Worm (Caenorhabditis elegans) whole organism, young adult: ENCODE results near the gene math-14.
"Not testable (repeated sequence)": the region's sequence is repeated elsewhere in the genome, so short reads cannot be mapped to it uniquely, and the experiment has no call there.

ENCODE experiments used
- C17E4.6 ChIP-seq: fragments of 200-800 bp; sonication (Bioruptor generic); IDR thresholded peaks from 2 replicates; pipeline ENCODE4 v1.3.6; 2022; ENCODE audit warnings: missing genetic modification reagents, missing genetic modification characterization, missing compliant biosample characterization
- D2030.7 ChIP-seq: fragments of 200-800 bp; sonication (Bioruptor generic); IDR thresholded peaks from 2 replicates; pipeline ENCODE4 v1.3.6; 2022; ENCODE audit warnings: missing genetic modification reagents, missing genetic modification characterization, missing compliant biosample characterization
- F52B5.7 ChIP-seq: sonication (generic microtip); optimal IDR thresholded peaks from 2 replicates; lab custom pipeline; 2016; ENCODE audit warnings: mild to moderate bottlenecking, missing genetic modification characterization, missing compliant biosample characterization
- Y56A3A.18 ChIP-seq: fragments of 200-800 bp; sonication (Bioruptor generic); IDR thresholded peaks from 2 replicates; pipeline ENCODE4 v1.3.6; 2022; ENCODE audit warnings: missing genetic modification reagents, missing genetic modification characterization, missing compliant biosample characterization
- Y67H2A.10 ChIP-seq: fragments of 200-800 bp; sonication (Bioruptor generic); conservative IDR thresholded peaks from 2 replicates; pipeline ENCODE4 v1.3.6; 2022; ENCODE audit warnings: missing genetic modification reagents, missing genetic modification characterization, missing compliant biosample characterization
- Y95B8A.8 ChIP-seq: fragments of 200-800 bp; sonication (Bioruptor generic); IDR thresholded peaks from 2 replicates; pipeline ENCODE4 v1.3.6; 2022; ENCODE audit warnings: missing genetic modification reagents, missing genetic modification characterization, missing compliant biosample characterization
- aptf-3 ChIP-seq: fragments of 200-800 bp; sonication (Bioruptor generic); IDR thresholded peaks from 2 replicates; pipeline ENCODE4 v1.3.6; 2022; ENCODE audit warnings: missing genetic modification characterization, missing compliant biosample characterization
- attf-3 ChIP-seq: fragments of 200-800 bp; sonication (Bioruptor generic); conservative IDR thresholded peaks from 2 replicates; pipeline ENCODE4 v1.3.6; 2022; ENCODE audit warnings: missing genetic modification reagents, missing genetic modification characterization, missing compliant biosample characterization
- ceh-40 ChIP-seq: fragments of 200-800 bp; sonication (Bioruptor generic); IDR thresholded peaks from 2 replicates; pipeline ENCODE4 v1.3.6; 2022; ENCODE audit warnings: missing genetic modification characterization, missing compliant biosample characterization
- ceh-79 ChIP-seq: sonication (generic microtip); optimal IDR thresholded peaks from 2 replicates; lab custom pipeline; 2017; ENCODE audit warnings: mild to moderate bottlenecking, missing genetic modification characterization, missing compliant biosample characterization
- chd-7 ChIP-seq: sonication (generic microtip); optimal IDR thresholded peaks from 2 replicates; lab custom pipeline; 2016; ENCODE audit warnings: mild to moderate bottlenecking, missing genetic modification characterization, moderate library complexity, missing compliant biosample characterization
- dpff-1 ChIP-seq: sonication (generic microtip); optimal IDR thresholded peaks from 2 replicates; lab custom pipeline; 2017; ENCODE audit warnings: mild to moderate bottlenecking, missing genetic modification characterization, missing compliant biosample characterization
- dpl-1 ChIP-seq: fragments of 150-350 bp; optimal IDR thresholded peaks from 2 replicates; lab custom pipeline; 2014; ENCODE audit warnings: missing biosample characterization, missing genetic modification reagents, missing genetic modification characterization
- egl-44 ChIP-seq: fragments of 200-800 bp; sonication (Bioruptor generic); IDR thresholded peaks from 2 replicates; pipeline ENCODE4 v1.3.6; 2022; ENCODE audit warnings: missing genetic modification reagents, missing genetic modification characterization, missing compliant biosample characterization
- egrh-3 ChIP-seq: fragments of 200-800 bp; sonication (Bioruptor generic); IDR thresholded peaks from 2 replicates; pipeline ENCODE4 v1.3.6; 2022; ENCODE audit warnings: missing genetic modification reagents, missing genetic modification characterization, missing compliant biosample characterization
- ets-4 ChIP-seq: fragments of 200-800 bp; sonication (Bioruptor generic); optimal IDR thresholded peaks from 2 replicates; lab custom pipeline; 2018; ENCODE audit warnings: mild to moderate bottlenecking, missing genetic modification characterization, missing compliant biosample characterization
- hmg-1.2 ChIP-seq: fragments of 200-800 bp; sonication (Bioruptor generic); IDR thresholded peaks from 2 replicates; pipeline ENCODE4 v1.3.6; 2022; ENCODE audit warnings: missing genetic modification reagents, missing genetic modification characterization, missing compliant biosample characterization
- lag-1 ChIP-seq: fragments of 200-800 bp; sonication (Bioruptor generic); IDR thresholded peaks from 2 replicates; pipeline ENCODE4 v1.3.6; 2022; ENCODE audit warnings: missing genetic modification reagents, missing genetic modification characterization, missing compliant biosample characterization
- lin-26 ChIP-seq: fragments of 200-800 bp; sonication (Bioruptor generic); IDR thresholded peaks from 2 replicates; pipeline ENCODE4 v1.3.6; 2022; ENCODE audit warnings: missing genetic modification reagents, missing genetic modification characterization, missing compliant biosample characterization
- lin-54 ChIP-seq: fragments of 200-800 bp; sonication (Bioruptor generic); optimal IDR thresholded peaks from 2 replicates; lab custom pipeline; 2018; ENCODE audit warnings: mild to moderate bottlenecking, missing genetic modification characterization, missing compliant biosample characterization
- mcd-1 ChIP-seq: fragments of 200-800 bp; sonication (Bioruptor generic); IDR thresholded peaks from 2 replicates; pipeline ENCODE4 v1.3.6; 2022; ENCODE audit warnings: missing genetic modification reagents, missing genetic modification characterization, missing compliant biosample characterization
- nfya-1 ChIP-seq: sonication (generic microtip); optimal IDR thresholded peaks from 2 replicates; lab custom pipeline; 2017; ENCODE audit warnings: antibody characterized with exemption, missing compliant biosample characterization, missing genetic modification characterization, borderline replicate concordance; ENCODE audit not compliant: insufficient read depth
- nfya-2 ChIP-seq: fragments of 200-800 bp; sonication (Bioruptor generic); IDR thresholded peaks from 2 replicates; pipeline ENCODE4 v1.3.6; 2022; ENCODE audit warnings: missing genetic modification reagents, missing genetic modification characterization, missing compliant biosample characterization
- nhr-27 ChIP-seq: fragments of 200-800 bp; sonication (Bioruptor generic); optimal IDR thresholded peaks from 2 replicates; lab custom pipeline; 2018; ENCODE audit warnings: mild to moderate bottlenecking, missing genetic modification characterization, moderate library complexity, missing compliant biosample characterization
- nhr-90 ChIP-seq: sonication (generic microtip); optimal IDR thresholded peaks from 2 replicates; lab custom pipeline; 2016; ENCODE audit warnings: missing genotype, mild to moderate bottlenecking, missing genetic modification characterization, missing compliant biosample characterization
- rec-8 ChIP-seq, 2 experiments: sonication (generic microtip); optimal IDR thresholded peaks; 2 replicates each; lab custom pipeline; 2016; ENCODE audit warnings: mild to moderate bottlenecking in 2 of 2, missing genetic modification characterization in 2 of 2, missing genetic modification reagents in 2 of 2, missing genotype in 2 of 2, missing biosample characterization in 1 of 2, missing compliant biosample characterization in 1 of 2, moderate library complexity in 1 of 2
- snpc-1.1 ChIP-seq: sonication (generic microtip); optimal IDR thresholded peaks from 2 replicates; lab custom pipeline; 2017; ENCODE audit warnings: missing genetic modification characterization, mild to moderate bottlenecking, missing compliant biosample characterization, antibody characterized with exemption, moderate library complexity, missing genotype, missing genetic modification reagents; ENCODE audit not compliant: insufficient read depth
- snpc-1.3 ChIP-seq: sonication (generic microtip); optimal IDR thresholded peaks from 2 replicates; lab custom pipeline; 2017; ENCODE audit warnings: missing genetic modification characterization, mild to moderate bottlenecking, missing compliant biosample characterization, antibody characterized with exemption, moderate library complexity, missing genotype, missing genetic modification reagents; ENCODE audit not compliant: insufficient read depth
- snpc-4 ChIP-seq, 5 experiments: fragments of 150-350 bp in 1 of 5; sonication (generic microtip) in 4 of 5; optimal IDR thresholded peaks; 2 replicates each; lab custom pipeline; 2014 to 2018; ENCODE audit warnings: missing genetic modification characterization in 5 of 5, missing biosample characterization in 3 of 5, antibody characterized with exemption in 2 of 5, mild to moderate bottlenecking in 2 of 5, missing compliant biosample characterization in 2 of 5, missing genotype in 2 of 5, moderate library complexity in 2 of 5, missing genetic modification reagents in 1 of 5
- tbp1 ChIP-seq: fragments of 200-800 bp; sonication (Bioruptor generic); optimal IDR thresholded peaks from 2 replicates; lab custom pipeline; 2018; ENCODE audit warnings: mild to moderate bottlenecking, missing genetic modification characterization, missing compliant biosample characterization
- tlf-1 ChIP-seq: fragments of 200-800 bp; sonication (Bioruptor generic); optimal IDR thresholded peaks from 2 replicates; lab custom pipeline; 2018; ENCODE audit warnings: mild to moderate bottlenecking, missing genetic modification characterization, missing compliant biosample characterization
- zfh-2 ChIP-seq: fragments of 200-800 bp; sonication (Bioruptor generic); conservative IDR thresholded peaks from 2 replicates; pipeline ENCODE4 v1.3.6; 2022; ENCODE audit warnings: missing genetic modification reagents, missing genetic modification characterization, missing compliant biosample characterization
- ztf-3 ChIP-seq: fragments of 200-800 bp; sonication (Bioruptor generic); optimal IDR thresholded peaks from 2 replicates; lab custom pipeline; 2018; ENCODE audit warnings: mild to moderate bottlenecking, missing genetic modification characterization, missing compliant biosample characterization

Gene math-14

DNA sequence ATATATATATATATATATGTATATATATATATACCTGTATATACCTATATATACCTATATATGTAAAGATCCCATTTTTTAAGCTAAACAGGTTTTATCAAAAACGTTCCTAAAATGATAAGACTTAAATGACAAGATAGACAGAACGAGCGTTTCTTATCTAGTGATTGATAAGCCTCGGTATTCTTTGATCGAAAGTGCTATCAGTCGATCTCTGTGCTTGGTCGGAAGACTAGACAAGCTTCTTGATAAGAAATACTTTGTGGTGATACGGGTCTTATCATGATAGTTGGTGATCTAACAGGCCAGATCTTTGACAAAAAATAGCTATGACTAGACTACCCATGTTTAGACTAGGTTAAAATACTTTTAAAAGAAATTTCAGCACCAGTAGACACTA, 17.5 kb upstream of the math-14 start (continued):
- no peak for TF ChIP-seq nfya-2 (GFP tag; lab: Robert Waterston, UW)
- TF ChIP-seq D2030.7 = no peak
- no peak for TF ChIP-seq F52B5.7
- TF ChIP-seq tlf-1 (GFP tag; lab: Kevin White, UChicago) = no peak
- no peak for TF ChIP-seq attf-3 (GFP tag; lab: Robert Waterston, UW)
- no peak for TF ChIP-seq rec-8 (tag; optimal IDR thresholded peaks at IDR 0.05; lab: Kevin White, UChicago)
- TF ChIP-seq nfya-1 = no peak
- peak; percentile 42 for TF ChIP-seq tbp1 (GFP tag; lab: Kevin White, UChicago)
- TF ChIP-seq C17E4.6 (GFP tag; lab: Robert Waterston, UW) = no peak
- TF ChIP-seq snpc-1.3 (tag; lab: Kevin White, UChicago) = no peak
- peak; percentile 85 for TF ChIP-seq ets-4 (GFP tag; lab: Kevin White, UChicago)
- TF ChIP-seq snpc-4 (GFP tag; optimal IDR thresholded peaks at IDR 0.05; lab: Kevin White, UChicago) = no peak
- no peak for TF ChIP-seq snpc-4 (tag; optimal IDR thresholded peaks at IDR 0.05; lab: Kevin White, UChicago)
- TF ChIP-seq snpc-1.1 (tag; lab: Kevin White, UChicago) = no peak
- no peak for TF ChIP-seq chd-7 (tag; lab: Kevin White, UChicago)
- TF ChIP-seq mcd-1 = 0 out of 2 replicates have a peak, but pooled peaks have one; percentile 21
- no peak for TF ChIP-seq egl-44 (GFP tag; lab: Robert Waterston, UW)

DNA sequence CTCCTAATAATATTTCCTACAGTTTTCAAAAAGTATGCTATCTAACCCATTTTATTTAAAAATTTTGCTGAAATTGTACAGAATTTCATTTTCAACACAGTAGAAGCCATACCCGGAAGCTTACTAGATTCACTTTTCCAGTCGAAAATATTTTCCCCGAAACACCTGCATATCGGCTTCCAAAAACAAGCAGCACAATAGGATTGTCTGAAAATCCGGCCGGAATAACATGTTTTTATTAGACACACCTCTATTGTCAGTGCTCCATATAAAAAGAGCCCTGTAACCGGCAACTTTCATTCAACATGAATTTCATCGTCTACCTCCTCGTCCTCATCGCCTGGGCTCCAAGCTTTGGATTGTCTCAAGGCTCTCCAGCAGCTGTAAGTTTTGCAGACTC, 16.7 kb upstream of the math-14 start, which contains the start of gene C52E2.2:
TSS of gene C52E2.2 (plus strand) at position 301 of the 400 bp plus-strand sequence.
- no peak for TF ChIP-seq Y56A3A.18 (GFP tag; lab: Robert Waterston, UW)
- TF ChIP-seq dpff-1 = no peak
- no peak for TF ChIP-seq dpl-1 (GFP tag; lab: Kevin White, UChicago)
- no peak for TF ChIP-seq egrh-3 (GFP tag; lab: Robert Waterston, UW)
- TF ChIP-seq Y95B8A.8 (GFP tag; lab: Robert Waterston, UW) = no peak
- TF ChIP-seq lin-26 (GFP tag; lab: Robert Waterston, UW) = no peak
- TF ChIP-seq hmg-1.2 = no peak
- no peak for TF ChIP-seq nhr-27 (tag; lab: Kevin White, UChicago)
- no peak for TF ChIP-seq ztf-3 (GFP tag; lab: Kevin White, UChicago)
- TF ChIP-seq lin-54 = no peak
- no peak for TF ChIP-seq rec-8 (tag; optimal IDR thresholded peaks at IDR 0.05; lab: Kevin White, UChicago)
- no peak for TF ChIP-seq nhr-90 (tag; lab: Kevin White, UChicago)
- TF ChIP-seq lag-1 (GFP tag; lab: Robert Waterston, UW) = no peak
- no peak for TF ChIP-seq zfh-2
- no peak for TF ChIP-seq Y67H2A.10 (GFP tag; lab: Robert Waterston, UW)
- TF ChIP-seq, all 124 proteins: peak for 0

DNA sequence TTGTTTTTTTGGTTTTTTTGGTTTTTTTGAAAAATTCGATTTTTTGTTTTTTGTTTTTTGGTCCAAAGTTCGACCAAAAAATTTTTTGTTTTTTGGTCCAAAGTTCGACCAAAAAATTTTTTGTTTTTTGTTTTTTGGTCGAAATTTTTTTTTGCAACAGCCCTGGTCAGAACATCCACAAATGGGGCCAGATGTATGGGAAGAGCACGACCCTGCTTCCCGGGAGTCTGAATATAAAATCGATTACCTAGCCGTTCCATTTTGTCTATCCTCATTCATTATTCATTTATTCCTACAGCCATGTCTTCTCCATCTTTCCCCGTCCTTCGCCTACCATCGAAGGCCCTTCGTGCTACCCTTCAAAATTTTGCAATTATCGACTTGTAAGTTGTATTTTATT, 15.1 kb upstream of the math-14 start, which contains the start of gene fbxb-95:
TSS of gene fbxb-95 (plus strand) at position 301 of the 400 bp plus-strand sequence.
- not testable (repeated sequence) for TF ChIP-seq ets-4 (GFP tag; lab: Kevin White, UChicago); ceh-79 (tag; lab: Kevin White, UChicago); ceh-40 (GFP tag; lab: Robert Waterston, UW)

DNA sequence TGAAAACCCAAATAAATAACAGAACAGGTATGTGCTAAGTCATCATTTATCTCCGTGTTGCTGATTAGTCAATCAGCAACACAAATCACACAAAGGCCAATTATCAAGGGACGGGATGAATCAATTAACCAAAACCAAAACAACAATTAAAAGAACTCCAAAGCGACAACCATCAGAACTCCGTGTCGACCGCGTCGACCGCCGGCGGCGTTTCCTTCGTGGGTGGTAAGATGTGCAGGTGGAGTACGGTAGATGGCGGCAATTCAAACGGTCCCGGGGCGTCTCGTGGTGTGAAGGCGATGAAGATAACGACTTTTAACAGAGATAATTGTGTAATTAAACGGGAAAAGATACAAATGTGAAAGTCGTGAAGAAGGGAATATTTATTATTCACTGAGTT, 13.8 kb upstream of the math-14 start:
- TF ChIP-seq mcd-1 = peak; percentile 41
- TF ChIP-seq aptf-3 = 0 out of 2 replicates have a peak, but pooled peaks have one; percentile 56
